Worm (Caenorhabditis elegans) whole organism, L4/young adult: Measurements from ENCODE around the gene flp-14.

Experiments
- W03F9.2 ChIP-seq: fragments of 150-350 bp; optimal IDR thresholded peaks from 2 replicates; lab custom pipeline; 2014; ENCODE audit warnings: missing biosample characterization, missing genetic modification characterization
- dao-5 ChIP-seq: sonication (generic microtip); optimal IDR thresholded peaks from 2 replicates; lab custom pipeline; 2016; ENCODE audit warnings: missing genotype, missing genetic modification characterization, moderate library complexity, missing compliant biosample characterization
- him-1 ChIP-seq: sonication (generic microtip); optimal IDR thresholded peaks from 2 replicates; lab custom pipeline; 2016; ENCODE audit warnings: missing genotype, missing genetic modification reagents, missing genetic modification characterization, missing compliant biosample characterization

The flp-14 gene

DNA sequence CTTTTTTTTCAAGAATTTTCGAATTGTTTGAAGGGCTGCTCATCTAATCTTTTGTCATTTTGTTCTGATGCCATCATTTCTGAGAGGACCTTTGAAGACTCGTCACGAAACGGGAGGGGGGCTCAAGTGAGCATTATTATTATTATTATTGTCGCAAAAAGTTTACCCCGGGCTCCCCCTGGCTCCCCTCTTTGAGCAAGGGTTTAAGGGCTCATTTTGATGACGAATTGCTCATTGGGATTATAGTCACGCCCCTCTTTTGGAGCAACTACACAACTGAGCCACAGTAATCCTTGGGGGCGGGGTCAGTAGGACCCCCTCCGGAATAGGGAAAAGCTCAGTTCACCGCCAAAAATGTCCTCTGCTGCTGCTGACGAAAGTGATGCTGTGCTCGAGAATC lies 32.0 kb downstream of the flp-14 start, which contains the start of gene unc-25:
TSS of gene unc-25 (plus strand) at position 345 of the 400 bp plus-strand sequence.
- TF ChIP-seq W03F9.2 (no peak), him-1 (no peak), dao-5 (tag; lab: Kevin White, UChicago) (no peak)

DNA sequence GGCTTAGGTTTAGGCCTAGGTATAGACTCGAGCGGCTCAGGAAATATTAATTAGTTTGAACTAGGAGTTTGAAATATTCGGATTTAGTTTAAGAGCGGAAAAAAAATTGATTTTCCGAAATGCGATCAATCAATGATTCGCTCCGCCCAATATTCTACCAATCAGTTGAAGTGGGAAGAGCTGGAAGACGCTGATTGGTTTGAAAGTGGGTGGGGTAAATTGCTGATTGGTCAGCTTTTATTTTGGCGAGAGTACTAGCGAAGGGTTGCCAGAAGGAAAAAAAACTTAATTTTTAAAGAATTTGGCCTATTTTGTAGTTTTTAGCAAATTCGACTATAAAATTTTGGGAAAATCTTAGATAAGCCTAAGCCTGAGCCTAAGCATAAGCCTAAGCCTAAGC lies 33.8 kb downstream of the flp-14 start:
- TF ChIP-seq dao-5 (tag; lab: Kevin White, UChicago) (no peak), him-1 (no peak), W03F9.2 (no peak)

DNA sequence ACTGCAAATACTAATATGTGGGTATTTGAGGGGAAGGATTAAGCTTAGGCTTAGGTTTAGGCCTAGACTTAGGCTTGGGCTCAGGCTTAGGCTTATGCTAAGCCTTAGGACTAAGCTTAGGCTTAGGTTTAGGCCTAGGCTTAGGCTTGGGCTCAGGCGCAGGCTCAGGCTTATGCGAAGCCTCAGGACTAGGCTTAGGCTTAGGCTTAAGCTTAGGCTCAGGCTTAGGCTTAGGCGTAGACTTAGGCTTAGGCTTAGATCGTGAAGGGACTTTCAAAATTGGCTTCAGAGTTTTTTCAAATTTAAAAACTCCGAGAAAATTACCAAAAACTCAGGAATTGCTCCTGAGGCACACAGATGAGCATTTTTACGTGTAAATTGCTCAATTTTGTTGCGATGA lies 34.8 kb downstream of the flp-14 start:
- TF ChIP-seq dao-5 (tag; lab: Kevin White, UChicago), result no peak
- no peak for TF ChIP-seq him-1
- TF ChIP-seq W03F9.2, result no peak

DNA sequence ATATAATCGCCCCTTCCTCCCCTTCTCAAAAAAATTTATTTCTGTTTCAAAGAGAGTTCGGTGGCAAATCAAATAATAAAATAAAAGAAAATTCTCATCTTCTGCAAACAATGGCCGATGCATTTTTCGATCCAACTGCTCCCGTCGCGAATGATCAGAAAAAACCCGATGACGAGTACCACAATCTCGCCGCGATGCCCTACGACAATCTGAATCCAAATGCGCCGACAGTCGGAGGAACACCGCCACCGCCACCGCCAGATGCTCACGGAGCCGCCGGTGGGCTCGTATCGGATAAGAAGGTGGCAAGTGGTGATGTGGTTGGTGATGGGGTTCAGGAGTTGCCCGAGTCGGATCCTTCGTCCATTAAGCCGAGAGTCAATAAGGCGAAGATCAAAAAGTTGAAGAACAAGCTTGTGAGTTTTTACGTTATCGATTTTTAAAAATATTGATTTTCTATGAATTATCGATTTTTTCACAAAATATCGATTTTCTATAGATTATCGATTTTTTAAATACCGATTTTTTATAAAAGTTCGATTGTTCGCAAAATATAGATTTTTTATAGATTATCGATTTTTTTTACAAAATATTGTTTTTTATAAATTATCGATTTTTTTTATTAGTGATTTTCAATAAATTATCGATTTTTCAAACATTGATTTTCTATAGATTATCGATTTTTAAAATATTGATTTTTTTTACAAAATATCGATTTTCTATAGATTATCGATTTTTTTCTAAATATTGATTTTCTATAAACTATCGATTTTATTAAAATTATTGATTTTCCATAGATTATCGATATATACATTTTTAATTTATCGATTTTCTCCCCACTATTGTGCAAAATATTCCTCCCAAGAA lies 41.3 kb downstream of the flp-14 start, which contains the start of gene Y39E4A.1:
TSS of gene Y39E4A.1 (plus strand) at position 51 of the 867 bp plus-strand sequence.
- TF ChIP-seq dao-5 (tag; lab: Kevin White, UChicago) (no peak), W03F9.2 (no peak), him-1 (no peak)

DNA sequence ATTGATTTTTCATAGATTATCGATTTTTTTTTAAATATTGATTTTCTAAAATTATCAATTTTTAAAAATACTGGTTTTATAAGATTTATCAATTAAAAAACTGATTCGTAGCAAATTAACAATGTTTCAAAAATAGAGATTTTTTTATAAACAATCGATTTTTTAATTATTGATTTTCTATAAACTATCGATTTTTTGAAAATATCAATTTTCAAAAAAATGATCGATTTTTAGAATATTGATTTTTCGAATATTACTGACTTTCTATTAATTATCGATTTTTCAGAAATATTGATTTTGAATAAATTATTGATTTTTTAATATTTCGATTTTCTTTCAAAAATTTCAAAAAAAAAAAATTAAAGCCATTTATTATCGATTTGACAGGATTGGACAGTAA lies 42.3 kb downstream of the flp-14 start:
- TF ChIP-seq W03F9.2 (no peak), dao-5 (tag; lab: Kevin White, UChicago) (no peak), him-1 (no peak)

DNA sequence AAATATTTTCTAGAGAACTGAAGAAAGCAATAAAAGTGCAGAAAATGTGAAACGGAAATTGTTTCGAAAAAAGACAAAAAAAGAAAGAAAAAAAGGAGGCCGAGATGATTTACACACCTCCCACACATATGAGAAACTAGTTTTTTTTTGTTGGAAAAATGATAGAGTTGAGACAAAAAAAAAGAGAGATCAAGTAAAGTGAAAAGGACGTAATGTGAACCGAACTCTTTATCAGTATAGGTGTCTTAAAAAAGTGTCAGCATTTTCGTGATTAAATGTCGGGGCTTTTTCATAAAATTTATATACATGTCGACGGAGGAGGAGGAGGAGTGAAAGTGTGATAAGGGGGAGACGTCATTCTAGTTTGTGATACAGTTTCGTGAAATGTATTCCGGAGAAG lies 49.0 kb downstream of the flp-14 start:
- TF ChIP-seq W03F9.2 (no peak), dao-5 (tag; lab: Kevin White, UChicago) (no peak), him-1 (no peak)

DNA sequence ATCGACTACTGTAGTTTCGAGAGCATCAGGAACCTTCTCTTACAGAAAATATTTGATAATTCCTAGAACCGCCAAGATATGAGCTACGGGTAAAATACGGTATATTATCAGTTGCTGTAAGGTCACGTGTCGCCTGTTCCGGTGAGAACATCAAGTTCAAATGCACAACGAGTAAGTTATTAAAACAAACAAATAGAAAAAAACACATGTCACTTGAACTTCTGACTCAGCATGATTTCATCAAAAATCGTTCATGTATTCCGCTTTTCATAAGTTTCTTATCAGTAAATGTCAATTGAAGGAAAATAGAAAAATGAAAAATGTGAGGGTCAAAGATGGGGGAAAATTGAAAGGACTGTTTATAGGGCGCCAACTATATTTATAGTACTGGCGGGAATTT lies 50.4 kb downstream of the flp-14 start:
- TF ChIP-seq dao-5 (tag; lab: Kevin White, UChicago) (no peak), him-1 (no peak)
